Fruit fly (Drosophila melanogaster) whole organism, embryonic: ENCODE results near the gene CG17562.
A peak's percentile ranks its signal among the peaks of the same experiment; 100 is the strongest.

Experiments used
- Adf1 ChIP-seq: fragments of 200-800 bp; sonication (Bioruptor generic); IDR thresholded peaks from 2 replicates; pipeline ENCODE4 v1.3.6; 2022; ENCODE audit warnings: missing biosample characterization, missing genetic modification characterization
- Bgb ChIP-seq: fragments of 200-800 bp; sonication (Bioruptor generic); IDR thresholded peaks from 2 replicates; pipeline ENCODE4 v1.3.6; 2022; ENCODE audit warnings: missing biosample characterization, missing genetic modification characterization; ENCODE audit not compliant: partially characterized antibody
- Bteb2 ChIP-seq: fragments of 200-800 bp; sonication (Bioruptor generic); optimal IDR thresholded peaks from 2 replicates; lab custom pipeline; 2016; ENCODE audit warnings: missing biosample characterization, missing genetic modification characterization
- CG10654 ChIP-seq: fragments of 200-800 bp; sonication (Bioruptor generic); optimal IDR thresholded peaks from 2 replicates; lab custom pipeline; 2016; ENCODE audit warnings: missing biosample characterization, missing genetic modification characterization
- CG11696 ChIP-seq: fragments of 200-800 bp; sonication (Bioruptor generic); IDR thresholded peaks from 2 replicates; pipeline ENCODE4 v1.3.6; 2022; ENCODE audit warnings: missing biosample characterization, missing genetic modification characterization
- CG11723 ChIP-seq: fragments of 200-800 bp; sonication (Bioruptor generic); optimal IDR thresholded peaks from 2 replicates; lab custom pipeline; 2017; ENCODE audit warnings: missing biosample characterization, mild to moderate bottlenecking, missing genetic modification characterization
- CG12299 ChIP-seq: fragments of 200-800 bp; sonication (Bioruptor generic); optimal IDR thresholded peaks from 2 replicates; lab custom pipeline; 2018; ENCODE audit warnings: missing biosample characterization, mild to moderate bottlenecking, missing genetic modification characterization
- CG12744 ChIP-seq: fragments of 200-800 bp; sonication (Bioruptor generic); optimal IDR thresholded peaks from 2 replicates; lab custom pipeline; 2016; ENCODE audit warnings: missing biosample characterization, missing genetic modification characterization
- CG12942 ChIP-seq: fragments of 200-800 bp; sonication (Bioruptor generic); optimal IDR thresholded peaks from 3 replicates; lab custom pipeline; 2016; ENCODE audit warnings: missing biosample characterization, missing genetic modification characterization
- CG13123 ChIP-seq: fragments of 200-800 bp; sonication (Bioruptor generic); optimal IDR thresholded peaks from 2 replicates; lab custom pipeline; 2016; ENCODE audit warnings: missing biosample characterization, missing genetic modification characterization
- CG13287 ChIP-seq: fragments of 200-800 bp; sonication (Bioruptor generic); IDR thresholded peaks from 2 replicates; pipeline ENCODE4 v1.3.6; 2022; ENCODE audit warnings: missing biosample characterization, missing genetic modification characterization; ENCODE audit not compliant: partially characterized antibody
- CG16863 ChIP-seq: fragments of 200-800 bp; sonication (Bioruptor generic); optimal IDR thresholded peaks from 3 replicates; lab custom pipeline; 2016; ENCODE audit warnings: missing biosample characterization, missing genetic modification characterization
- CG17385 ChIP-seq: fragments of 200-800 bp; sonication (Bioruptor generic); optimal IDR thresholded peaks from 3 replicates; lab custom pipeline; 2018; ENCODE audit warnings: missing biosample characterization, mild to moderate bottlenecking, missing genetic modification characterization
- CG3065 ChIP-seq: fragments of 200-800 bp; sonication (Bioruptor generic); optimal IDR thresholded peaks from 2 replicates; lab custom pipeline; 2016; ENCODE audit warnings: missing biosample characterization, missing genetic modification characterization
- CG4328 ChIP-seq: fragments of 200-800 bp; sonication (Bioruptor generic); optimal IDR thresholded peaks from 3 replicates; lab custom pipeline; 2017; ENCODE audit warnings: missing biosample characterization, missing genetic modification reagents, missing genetic modification characterization
- CG6765 ChIP-seq: fragments of 200-800 bp; sonication (Bioruptor generic); optimal IDR thresholded peaks from 3 replicates; lab custom pipeline; 2017; ENCODE audit warnings: missing biosample characterization, mild to moderate bottlenecking, missing genetic modification characterization
- CG6791 ChIP-seq: fragments of 200-800 bp; sonication (Bioruptor generic); IDR thresholded peaks from 3 replicates; pipeline ENCODE4 v1.3.6; 2022; ENCODE audit warnings: missing biosample characterization, missing genetic modification characterization; ENCODE audit not compliant: partially characterized antibody
- CG7357 ChIP-seq: fragments of 200-800 bp; sonication (Bioruptor generic); IDR thresholded peaks from 3 replicates; pipeline ENCODE4 v1.3.6; 2022; ENCODE audit warnings: missing biosample characterization, missing genetic modification characterization
- D19A ChIP-seq: fragments of 200-800 bp; optimal IDR thresholded peaks from 3 replicates; lab custom pipeline; 2019; ENCODE audit warnings: missing biosample characterization, mild to moderate bottlenecking, missing genetic modification characterization, moderate library complexity
- Dp ChIP-seq: fragments of 200-800 bp; sonication (Bioruptor generic); optimal IDR thresholded peaks from 2 replicates; lab custom pipeline; 2018; ENCODE audit warnings: missing biosample characterization, mild to moderate bottlenecking, missing genetic modification characterization, moderate library complexity
- Fer1 ChIP-seq: fragments of 200-800 bp; sonication (Bioruptor generic); optimal IDR thresholded peaks from 2 replicates; lab custom pipeline; 2017; ENCODE audit warnings: missing biosample characterization, mild to moderate bottlenecking, missing genetic modification characterization
- HHEX ChIP-seq: fragments of 200-800 bp; sonication (Bioruptor generic); optimal IDR thresholded peaks from 3 replicates; lab custom pipeline; 2017; ENCODE audit warnings: missing biosample characterization, mild to moderate bottlenecking, missing genetic modification characterization, missing genetic modification reagents
- Hey ChIP-seq: fragments of 200-800 bp; sonication (Bioruptor generic); optimal IDR thresholded peaks from 3 replicates; lab custom pipeline; 2018; ENCODE audit warnings: missing biosample characterization, mild to moderate bottlenecking, missing genetic modification characterization
- Hr39 ChIP-seq: fragments of >200 bp; optimal IDR thresholded peaks from 2 replicates; lab custom pipeline; 2017
- Lhr ChIP-seq: fragments of 200-800 bp; sonication (Bioruptor generic); optimal IDR thresholded peaks from 3 replicates; lab custom pipeline; 2017; ENCODE audit warnings: mild to moderate bottlenecking, missing biosample characterization, missing genetic modification reagents, missing genetic modification characterization
- Myb ChIP-seq: fragments of 200-800 bp; sonication (Bioruptor generic); optimal IDR thresholded peaks from 2 replicates; lab custom pipeline; 2016; ENCODE audit warnings: missing biosample characterization, missing genetic modification characterization
- Sry-β ChIP-seq: fragments of 200-800 bp; sonication (Bioruptor generic); optimal IDR thresholded peaks from 2 replicates; lab custom pipeline; 2018; ENCODE audit warnings: missing biosample characterization, mild to moderate bottlenecking, missing genetic modification characterization, moderate library complexity
- Xbp1 ChIP-seq: fragments of 200-800 bp; sonication (Bioruptor generic); optimal IDR thresholded peaks from 3 replicates; lab custom pipeline; 2016; ENCODE audit warnings: missing biosample characterization, mild to moderate bottlenecking, missing genetic modification characterization
- bab2 ChIP-seq: fragments of 200-800 bp; sonication (Bioruptor generic); optimal IDR thresholded peaks from 2 replicates; lab custom pipeline; 2016; ENCODE audit warnings: missing biosample characterization, missing genetic modification characterization
- cad ChIP-seq: fragments of >200 bp; optimal IDR thresholded peaks from 2 replicates; lab custom pipeline; 2017; ENCODE audit warnings: missing biosample characterization, missing genetic modification characterization
- corto ChIP-seq: fragments of 200-800 bp; sonication (Bioruptor generic); optimal IDR thresholded peaks from 2 replicates; lab custom pipeline; 2016; ENCODE audit warnings: missing biosample characterization, mild to moderate bottlenecking, missing genetic modification characterization, moderate library complexity
- dpn ChIP-seq, 2 experiments: fragments of 200-800 bp; sonication (Bioruptor generic); optimal IDR thresholded peaks; 3 replicates each; lab custom pipeline; 2016; ENCODE audit warnings: missing biosample characterization in 2 of 2, missing genetic modification characterization in 2 of 2
- en ChIP-seq: fragments of 200-800 bp; sonication (Bioruptor generic); optimal IDR thresholded peaks from 2 replicates; lab custom pipeline; 2016; ENCODE audit warnings: missing biosample characterization, missing genetic modification characterization
- gro ChIP-seq: fragments of 200-800 bp; sonication (Bioruptor generic); optimal IDR thresholded peaks from 2 replicates; lab custom pipeline; 2016; ENCODE audit warnings: missing biosample characterization, missing genetic modification characterization
- gsb-n ChIP-seq: fragments of 200-800 bp; sonication (Bioruptor generic); optimal IDR thresholded peaks from 3 replicates; lab custom pipeline; 2018; ENCODE audit warnings: missing biosample characterization, mild to moderate bottlenecking, missing genetic modification characterization
- her ChIP-seq: fragments of 200-800 bp; sonication (Bioruptor generic); optimal IDR thresholded peaks from 2 replicates; lab custom pipeline; 2016; ENCODE audit warnings: missing biosample characterization, missing genetic modification characterization
- inv ChIP-seq: fragments of 200-800 bp; sonication (Bioruptor generic); IDR thresholded peaks from 2 replicates; pipeline ENCODE4 v1.3.6; 2022; ENCODE audit warnings: missing biosample characterization, missing genetic modification characterization; ENCODE audit not compliant: partially characterized antibody
- nerfin-2 ChIP-seq: fragments of 200-800 bp; sonication (Bioruptor generic); IDR thresholded peaks from 2 replicates; pipeline ENCODE4 v1.3.6; 2022; ENCODE audit warnings: missing biosample characterization, missing genetic modification characterization; ENCODE audit not compliant: partially characterized antibody
- nmo ChIP-seq: fragments of 200-800 bp; sonication (Bioruptor generic); optimal IDR thresholded peaks from 2 replicates; lab custom pipeline; 2018; ENCODE audit warnings: missing biosample characterization, mild to moderate bottlenecking, missing genetic modification characterization, moderate library complexity
- p53 ChIP-seq: fragments of 200-800 bp; sonication (Bioruptor generic); optimal IDR thresholded peaks from 2 replicates; lab custom pipeline; 2016; ENCODE audit warnings: missing biosample characterization, missing genetic modification characterization
- phol ChIP-seq: fragments of 200-800 bp; sonication (Bioruptor generic); optimal IDR thresholded peaks from 3 replicates; lab custom pipeline; 2018; ENCODE audit warnings: missing biosample characterization, mild to moderate bottlenecking, missing genetic modification characterization, moderate library complexity
- pnt ChIP-seq: fragments of 200-800 bp; sonication (Bioruptor generic); optimal IDR thresholded peaks from 3 replicates; lab custom pipeline; 2016; ENCODE audit warnings: missing biosample characterization, missing genetic modification characterization
- prd ChIP-seq, 3 experiments: fragments of >200 bp in 2 of 3; fragments of 200-800 bp in 1 of 3; sonication (Bioruptor generic) in 1 of 3; optimal IDR thresholded peaks in 2 of 3; IDR thresholded peaks in 1 of 3; 2 replicates in 2 of 3; 3 replicates in 1 of 3; pipeline versions ENCODE4 v1.3.6 to Lab custom; 2017 to 2022; ENCODE audit warnings: missing biosample characterization in 1 of 3, missing genetic modification characterization in 1 of 3
- salm ChIP-seq: fragments of 200-800 bp; sonication (Bioruptor generic); optimal IDR thresholded peaks from 2 replicates; lab custom pipeline; 2018; ENCODE audit warnings: missing biosample characterization, mild to moderate bottlenecking, missing genetic modification characterization
- sr ChIP-seq: fragments of 200-800 bp; sonication (Bioruptor generic); IDR thresholded peaks from 3 replicates; pipeline ENCODE4 v1.3.6; 2022; ENCODE audit warnings: missing biosample characterization, missing genetic modification characterization
- sug ChIP-seq: fragments of 200-800 bp; optimal IDR thresholded peaks from 2 replicates; lab custom pipeline; 2019; ENCODE audit warnings: missing biosample characterization, mild to moderate bottlenecking, missing genetic modification characterization, moderate library complexity
- usp ChIP-seq: fragments of >200 bp; optimal IDR thresholded peaks from 2 replicates; lab custom pipeline; 2017; ENCODE audit warnings: missing biosample characterization, missing genetic modification characterization
- wor ChIP-seq: fragments of 200-800 bp; sonication (Bioruptor generic); IDR thresholded peaks from 2 replicates; pipeline ENCODE4 v1.3.6; 2022; ENCODE audit warnings: missing biosample characterization, missing genetic modification characterization
- zfh2 ChIP-seq: fragments of 200-800 bp; sonication (Bioruptor generic); optimal IDR thresholded peaks from 2 replicates; lab custom pipeline; 2016; ENCODE audit warnings: missing biosample characterization, missing genetic modification characterization

Gene CG17562

dm6 chr3R:16646952-16647715 is 32.0 kb downstream of the CG17562 start, which contains the start of the genes CG10324 and CCT3 (continued):
- TF ChIP-seq Hr39 (lab: Kevin White, UChicago): no peak
- TF ChIP-seq phol (tag; lab: Kevin White, UChicago): peak; percentile 84
- TF ChIP-seq HHEX (GFP tag; lab: Kevin White, UChicago): peak; percentile 51
- peak; percentile 53 for TF ChIP-seq Fer1 (GFP tag; lab: Kevin White, UChicago)
- no peak for TF ChIP-seq CG3065 (GFP tag; lab: Kevin White, UChicago)
- TF ChIP-seq nmo (GFP tag; lab: Kevin White, UChicago): peak; percentile 83
- no peak for TF ChIP-seq usp (GFP tag; lab: Kevin White, UChicago)
- TF ChIP-seq CG10654: peak; percentile 44
- TF ChIP-seq Sry-β (GFP tag; lab: Kevin White, UChicago): no peak
- TF ChIP-seq CG13287 (GFP tag; lab: Robert Waterston, UW): peak; percentile 67
- TF ChIP-seq zfh2 (GFP tag; lab: Kevin White, UChicago): peak; percentile 42
- peak; percentile 77 for TF ChIP-seq sug (tag; lab: Kevin White, UChicago)
- TF ChIP-seq Hey (tag; lab: Kevin White, UChicago): no peak
- peak; percentile 3 for TF ChIP-seq Lhr (GFP tag; lab: Kevin White, UChicago)
- TF ChIP-seq CG11696: no peak
- TF ChIP-seq CG7357 (GFP tag; lab: Robert Waterston, UW): peak; percentile 85
- peak; percentile 31 for TF ChIP-seq CG12942 (GFP tag; lab: Kevin White, UChicago)
- TF ChIP-seq inv (GFP tag; lab: Robert Waterston, UW): peak; percentile 56
- TF ChIP-seq salm: peak; percentile 18
- no peak for TF ChIP-seq her (GFP tag; lab: Kevin White, UChicago)
- peak; percentile 61 for TF ChIP-seq CG4328 (GFP tag; lab: Kevin White, UChicago)
- peak; percentile 17 for TF ChIP-seq CG16863
- peak; percentile 70 for TF ChIP-seq Xbp1 (GFP tag; lab: Kevin White, UChicago)
- peak; percentile 66 for TF ChIP-seq Bgb
- TF ChIP-seq CG13123 (GFP tag; lab: Kevin White, UChicago): no peak
- peak; percentile 55 to 59 for TF ChIP-seq dpn (GFP tag; optimal IDR thresholded peaks at IDR 0.05; lab: Kevin White, UChicago)
- no peak for TF ChIP-seq CG12744 (GFP tag; lab: Kevin White, UChicago)
- TF ChIP-seq Adf1 (GFP tag; lab: Robert Waterston, UW): no peak
- TF ChIP-seq bab2 (GFP tag; lab: Kevin White, UChicago): peak; percentile 56
- TF ChIP-seq CG11723 (GFP tag; lab: Kevin White, UChicago): no peak
- peak; percentile 78 for TF ChIP-seq CG17385 (GFP tag; lab: Kevin White, UChicago)
- TF ChIP-seq Bteb2 (GFP tag; lab: Kevin White, UChicago): peak; percentile 45
- TF ChIP-seq prd (optimal IDR thresholded peaks at IDR 0.05; lab: Kevin White, UChicago): no peak
- TF ChIP-seq prd (GFP tag; IDR thresholded peaks at IDR 0.05; lab: Robert Waterston, UW): peak; percentile 65; the same call in 2 of the 3 replicates
- TF ChIP-seq Myb (GFP tag; lab: Kevin White, UChicago): no peak
- TF ChIP-seq CG6791 (GFP tag; lab: Robert Waterston, UW): peak; percentile 76
- peak; percentile 52 for TF ChIP-seq CG12299 (tag; lab: Kevin White, UChicago)
- no peak for TF ChIP-seq p53
- no peak for TF ChIP-seq cad (GFP tag; lab: Kevin White, UChicago)
- TF ChIP-seq gsb-n (tag; lab: Kevin White, UChicago): no peak
- TF ChIP-seq corto (GFP tag; lab: Kevin White, UChicago): no peak
- TF ChIP-seq en: no peak
- peak; percentile 79 for TF ChIP-seq Dp
- TF ChIP-seq D19A: peak; percentile 62
- TF ChIP-seq CG6765 (GFP tag; lab: Kevin White, UChicago): peak; percentile 71
- 0 out of 2 replicates have a peak, but pooled peaks have one; percentile 46 for TF ChIP-seq nerfin-2
- 0 out of 2 replicates have a peak, but pooled peaks have one; percentile 19 for TF ChIP-seq wor
- TF ChIP-seq sr (GFP tag; lab: Robert Waterston, UW): no peak
- TF ChIP-seq pnt: peak; percentile 45
- no peak for TF ChIP-seq gro
